Worm (Caenorhabditis elegans) whole organism, L1 larva: ENCODE data around the gene kvs-2.

Experiments used
- F16B12.6 ChIP-seq: fragments of 150-350 bp; optimal IDR thresholded peaks from 2 replicates; lab custom pipeline; 2014; ENCODE audit warnings: missing biosample characterization, missing genetic modification characterization
- ceh-90 ChIP-seq: sonication (generic microtip); optimal IDR thresholded peaks from 2 replicates; lab custom pipeline; 2016; ENCODE audit warnings: missing genetic modification characterization, missing compliant biosample characterization
- hpl-2 ChIP-seq: fragments of 150-350 bp; optimal IDR thresholded peaks from 2 replicates; lab custom pipeline; 2014; ENCODE audit warnings: missing biosample characterization, missing genetic modification reagents, missing genetic modification characterization
- lin-35 ChIP-seq, 2 experiments: fragments of 150-350 bp; optimal IDR thresholded peaks; 2 replicates each; lab custom pipeline; 2014; ENCODE audit warnings: missing biosample characterization in 2 of 2, missing genetic modification characterization in 2 of 2, missing genetic modification reagents in 2 of 2
- mdl-1 ChIP-seq, 2 experiments: fragments of 150-350 bp; optimal IDR thresholded peaks; 2 replicates each; lab custom pipeline; 2014 to 2017; ENCODE audit warnings: missing biosample characterization in 2 of 2, missing genetic modification characterization in 2 of 2, inconsistent platforms in 1 of 2
- nhr-76 ChIP-seq: sonication (generic microtip); optimal IDR thresholded peaks from 2 replicates; lab custom pipeline; 2017; ENCODE audit warnings: missing biosample characterization, missing genetic modification characterization
- skn-1 ChIP-seq: fragments of 150-350 bp; optimal IDR thresholded peaks from 2 replicates; lab custom pipeline; 2014; ENCODE audit warnings: missing biosample characterization, missing genetic modification characterization

DNA sequence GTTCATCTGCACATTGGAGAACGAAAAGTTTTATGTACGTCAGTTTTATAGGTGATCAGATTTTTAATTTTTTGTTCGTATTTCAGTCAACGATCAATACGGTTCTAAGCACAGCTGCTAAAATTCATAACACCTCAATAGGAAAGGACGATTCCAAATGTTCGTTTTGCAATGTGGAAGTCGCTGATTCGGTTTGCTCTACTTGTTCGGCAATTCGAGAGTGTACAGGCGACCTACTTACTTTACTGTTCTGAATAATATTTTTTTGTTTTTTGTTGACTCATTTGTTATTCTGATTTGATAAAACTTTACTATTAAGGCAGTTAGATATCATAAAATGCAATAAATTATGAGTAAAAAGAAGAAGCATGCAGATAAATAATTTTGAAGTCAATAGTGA, 23.5 kb downstream of the kvs-2 start:
- TF ChIP-seq ceh-90 (no peak), mdl-1 (tag; optimal IDR thresholded peaks at IDR 0.05; lab: Kevin White, UChicago) (no peak), F16B12.6 (tag; lab: Kevin White, UChicago) (no peak), nhr-76 (tag; lab: Kevin White, UChicago) (no peak), hpl-2 (GFP tag; lab: Kevin White, UChicago) (no peak), skn-1 (tag; lab: Kevin White, UChicago) (no peak), lin-35 (GFP tag; optimal IDR thresholded peaks at IDR 0.05; lab: Kevin White, UChicago) (no peak)
